Fruit fly (Drosophila melanogaster) whole organism, embryonic: Measurements from ENCODE around the gene ppl.

Experiments
- CG10274 ChIP-seq: fragments of 200-800 bp; sonication (Bioruptor generic); optimal IDR thresholded peaks from 3 replicates; lab custom pipeline; 2017; ENCODE audit warnings: missing biosample characterization, mild to moderate bottlenecking, missing genetic modification characterization
- CG10565 ChIP-seq: fragments of 200-800 bp; sonication (Bioruptor generic); optimal IDR thresholded peaks from 3 replicates; lab custom pipeline; 2016; ENCODE audit warnings: missing biosample characterization, mild to moderate bottlenecking, missing genetic modification characterization
- CG11398 ChIP-seq: fragments of 200-800 bp; sonication (Bioruptor generic); optimal IDR thresholded peaks from 2 replicates; lab custom pipeline; 2016; ENCODE audit warnings: missing biosample characterization, missing genetic modification characterization
- CG11560 ChIP-seq: fragments of 200-800 bp; sonication (Bioruptor generic); IDR thresholded peaks from 3 replicates; pipeline ENCODE4 v1.3.6; 2022; ENCODE audit warnings: missing biosample characterization, missing genetic modification characterization
- CG12391 ChIP-seq: fragments of 200-800 bp; sonication (Bioruptor generic); optimal IDR thresholded peaks from 3 replicates; lab custom pipeline; 2018; ENCODE audit warnings: missing biosample characterization, mild to moderate bottlenecking, missing genetic modification characterization, moderate library complexity
- CG12744 ChIP-seq: fragments of 200-800 bp; sonication (Bioruptor generic); optimal IDR thresholded peaks from 2 replicates; lab custom pipeline; 2016; ENCODE audit warnings: missing biosample characterization, missing genetic modification characterization
- CG13624 ChIP-seq: fragments of 200-800 bp; sonication (Bioruptor generic); optimal IDR thresholded peaks from 2 replicates; lab custom pipeline; 2016; ENCODE audit warnings: missing biosample characterization, missing genetic modification characterization
- CG15269 ChIP-seq: fragments of 200-800 bp; sonication (Bioruptor generic); optimal IDR thresholded peaks from 2 replicates; lab custom pipeline; 2018; ENCODE audit warnings: missing biosample characterization, mild to moderate bottlenecking, missing genetic modification characterization, moderate library complexity
- CG17359 ChIP-seq: fragments of 200-800 bp; sonication (Bioruptor generic); optimal IDR thresholded peaks from 3 replicates; lab custom pipeline; 2018; ENCODE audit warnings: missing biosample characterization, mild to moderate bottlenecking, missing genetic modification characterization, moderate library complexity
- CG18599 ChIP-seq: fragments of 200-800 bp; sonication (Bioruptor generic); optimal IDR thresholded peaks from 3 replicates; lab custom pipeline; 2017; ENCODE audit warnings: missing biosample characterization, missing genetic modification characterization, mild to moderate bottlenecking, moderate library complexity, missing genetic modification reagents
- CG2116 ChIP-seq: fragments of 200-800 bp; sonication (Bioruptor generic); optimal IDR thresholded peaks from 3 replicates; lab custom pipeline; 2018; ENCODE audit warnings: missing biosample characterization, mild to moderate bottlenecking, missing genetic modification characterization
- CG2875 ChIP-seq: fragments of 200-800 bp; sonication (Bioruptor generic); optimal IDR thresholded peaks from 2 replicates; lab custom pipeline; 2017; ENCODE audit warnings: missing biosample characterization, mild to moderate bottlenecking, missing genetic modification characterization, missing genetic modification reagents
- CG31365 ChIP-seq: fragments of 200-800 bp; sonication (Bioruptor generic); optimal IDR thresholded peaks from 2 replicates; lab custom pipeline; 2018; ENCODE audit warnings: missing biosample characterization, mild to moderate bottlenecking, missing genetic modification characterization
- CG32767 ChIP-seq: fragments of 200-800 bp; sonication (Bioruptor generic); IDR thresholded peaks from 2 replicates; pipeline ENCODE4 v1.3.6; 2022; ENCODE audit warnings: missing biosample characterization, missing genetic modification characterization
- CG42726 ChIP-seq: fragments of 200-800 bp; sonication (Bioruptor generic); IDR thresholded peaks from 2 replicates; pipeline ENCODE4 v1.3.6; 2022; ENCODE audit warnings: missing biosample characterization, missing genetic modification characterization; ENCODE audit not compliant: partially characterized antibody
- CG8089 ChIP-seq: fragments of 200-800 bp; sonication (Bioruptor generic); optimal IDR thresholded peaks from 3 replicates; lab custom pipeline; 2016; ENCODE audit warnings: missing biosample characterization, missing genetic modification characterization
- D19A ChIP-seq: fragments of 200-800 bp; optimal IDR thresholded peaks from 3 replicates; lab custom pipeline; 2019; ENCODE audit warnings: missing biosample characterization, mild to moderate bottlenecking, missing genetic modification characterization, moderate library complexity
- Deaf1 ChIP-seq: fragments of 200-800 bp; optimal IDR thresholded peaks from 3 replicates; lab custom pipeline; 2019; ENCODE audit warnings: missing biosample characterization, mild to moderate bottlenecking, missing genetic modification characterization, moderate library complexity
- Gsc ChIP-seq: fragments of 200-800 bp; sonication (Bioruptor generic); IDR thresholded peaks from 2 replicates; pipeline ENCODE4 v1.3.6; 2022; ENCODE audit warnings: missing biosample characterization, missing genetic modification characterization
- Hey ChIP-seq: fragments of 200-800 bp; sonication (Bioruptor generic); optimal IDR thresholded peaks from 3 replicates; lab custom pipeline; 2018; ENCODE audit warnings: missing biosample characterization, mild to moderate bottlenecking, missing genetic modification characterization
- Kr ChIP-seq: fragments of 200-800 bp; sonication (Bioruptor generic); optimal IDR thresholded peaks from 2 replicates; lab custom pipeline; 2017; ENCODE audit warnings: missing biosample characterization, mild to moderate bottlenecking, missing genetic modification characterization
- NC2α ChIP-seq: fragments of 200-800 bp; sonication (Bioruptor generic); optimal IDR thresholded peaks from 2 replicates; lab custom pipeline; 2016; ENCODE audit warnings: missing biosample characterization, missing genetic modification characterization
- Neu2 ChIP-seq: fragments of 200-800 bp; sonication (Bioruptor generic); optimal IDR thresholded peaks from 3 replicates; lab custom pipeline; 2016; ENCODE audit warnings: missing biosample characterization, missing genetic modification characterization, borderline replicate concordance
- Nf-YB ChIP-seq: fragments of 200-800 bp; sonication (Bioruptor generic); optimal IDR thresholded peaks from 3 replicates; lab custom pipeline; 2019; ENCODE audit warnings: missing biosample characterization, mild to moderate bottlenecking, missing genetic modification characterization, moderate library complexity
- Nf-YC ChIP-seq: fragments of 200-800 bp; optimal IDR thresholded peaks from 3 replicates; lab custom pipeline; 2019; ENCODE audit warnings: missing biosample characterization, mild to moderate bottlenecking, missing genetic modification characterization, moderate library complexity
- PHDP ChIP-seq: fragments of 200-800 bp; sonication (Bioruptor generic); optimal IDR thresholded peaks from 3 replicates; lab custom pipeline; 2018; ENCODE audit warnings: missing biosample characterization, mild to moderate bottlenecking, missing genetic modification characterization, moderate library complexity
- Sox102F ChIP-seq: fragments of 200-800 bp; sonication (Bioruptor generic); optimal IDR thresholded peaks from 2 replicates; lab custom pipeline; 2018; ENCODE audit warnings: missing biosample characterization, mild to moderate bottlenecking, missing genetic modification characterization, moderate library complexity
- Sry-δ ChIP-seq: fragments of 200-800 bp; sonication (Bioruptor generic); optimal IDR thresholded peaks from 2 replicates; lab custom pipeline; 2016; ENCODE audit warnings: missing biosample characterization, missing genetic modification characterization
- caup ChIP-seq: fragments of 200-800 bp; sonication (Bioruptor generic); optimal IDR thresholded peaks from 3 replicates; lab custom pipeline; 2017; ENCODE audit warnings: missing biosample characterization, mild to moderate bottlenecking, missing genetic modification characterization, moderate library complexity; ENCODE audit not compliant: severe bottlenecking
- chinmo ChIP-seq: fragments of 200-800 bp; sonication (Bioruptor generic); IDR thresholded peaks from 4 replicates; pipeline ENCODE4 v1.3.6; 2022; ENCODE audit warnings: missing biosample characterization, missing genetic modification characterization; ENCODE audit not compliant: partially characterized antibody
- chn ChIP-seq: fragments of 200-800 bp; sonication (Bioruptor generic); optimal IDR thresholded peaks from 2 replicates; lab custom pipeline; 2016; ENCODE audit warnings: missing biosample characterization, missing genetic modification characterization
- ewg ChIP-seq: fragments of 200-800 bp; sonication (Bioruptor generic); optimal IDR thresholded peaks from 3 replicates; lab custom pipeline; 2017; ENCODE audit warnings: mild to moderate bottlenecking, missing biosample characterization, missing genetic modification reagents, missing genetic modification characterization
- fd3F ChIP-seq: fragments of 200-800 bp; sonication (Bioruptor generic); optimal IDR thresholded peaks from 2 replicates; lab custom pipeline; 2018; ENCODE audit warnings: missing biosample characterization, mild to moderate bottlenecking, missing genetic modification characterization, moderate library complexity
- gcm2 ChIP-seq: fragments of 200-800 bp; sonication (Bioruptor generic); optimal IDR thresholded peaks from 2 replicates; lab custom pipeline; 2016; ENCODE audit warnings: missing biosample characterization, missing genetic modification characterization
- gfzf ChIP-seq: fragments of 200-800 bp; sonication (Bioruptor generic); optimal IDR thresholded peaks from 2 replicates; lab custom pipeline; 2016; ENCODE audit warnings: missing biosample characterization, mild to moderate bottlenecking, missing genetic modification characterization, moderate library complexity
- gt ChIP-seq: fragments of 200-800 bp; sonication (Bioruptor generic); IDR thresholded peaks from 2 replicates; pipeline ENCODE4 v1.3.6; 2022; ENCODE audit warnings: missing biosample characterization, missing genetic modification characterization
- ken ChIP-seq: fragments of 200-800 bp; sonication (Bioruptor generic); IDR thresholded peaks from 3 replicates; pipeline ENCODE4 v1.3.6; 2022; ENCODE audit warnings: missing biosample characterization, missing genetic modification characterization
- knrl ChIP-seq: fragments of 200-800 bp; sonication (Bioruptor generic); IDR thresholded peaks from 3 replicates; pipeline ENCODE4 v1.3.6; 2022; ENCODE audit warnings: missing biosample characterization, missing genetic modification characterization; ENCODE audit not compliant: partially characterized antibody
- nerfin-1 ChIP-seq: fragments of 200-800 bp; sonication (Bioruptor generic); optimal IDR thresholded peaks from 3 replicates; lab custom pipeline; 2019; ENCODE audit warnings: missing biosample characterization, mild to moderate bottlenecking, missing genetic modification characterization, moderate library complexity
- nerfin-2 ChIP-seq: fragments of 200-800 bp; sonication (Bioruptor generic); IDR thresholded peaks from 2 replicates; pipeline ENCODE4 v1.3.6; 2022; ENCODE audit warnings: missing biosample characterization, missing genetic modification characterization; ENCODE audit not compliant: partially characterized antibody
- org-1 ChIP-seq: fragments of 200-800 bp; sonication (Bioruptor generic); optimal IDR thresholded peaks from 2 replicates; lab custom pipeline; 2017; ENCODE audit warnings: missing biosample characterization, missing genetic modification characterization
- sd ChIP-seq: fragments of 200-800 bp; sonication (Bioruptor generic); optimal IDR thresholded peaks from 3 replicates; lab custom pipeline; 2018; ENCODE audit warnings: missing biosample characterization, mild to moderate bottlenecking, missing genetic modification characterization, moderate library complexity
- ssp ChIP-seq: fragments of 200-800 bp; sonication (Bioruptor generic); IDR thresholded peaks from 2 replicates; pipeline ENCODE4 v1.3.6; 2022; ENCODE audit warnings: missing biosample characterization, missing genetic modification characterization
- sug ChIP-seq: fragments of 200-800 bp; optimal IDR thresholded peaks from 2 replicates; lab custom pipeline; 2019; ENCODE audit warnings: missing biosample characterization, mild to moderate bottlenecking, missing genetic modification characterization, moderate library complexity
- tgo ChIP-seq: fragments of 200-800 bp; sonication (Bioruptor generic); IDR thresholded peaks from 3 replicates; pipeline ENCODE4 v1.3.6; 2022; ENCODE audit warnings: missing biosample characterization, missing genetic modification characterization
- twi ChIP-seq: fragments of 200-800 bp; optimal IDR thresholded peaks from 2 replicates; lab custom pipeline; 2019; ENCODE audit warnings: missing biosample characterization, mild to moderate bottlenecking, missing genetic modification characterization, moderate library complexity
- wor ChIP-seq: fragments of 200-800 bp; sonication (Bioruptor generic); IDR thresholded peaks from 2 replicates; pipeline ENCODE4 v1.3.6; 2022; ENCODE audit warnings: missing biosample characterization, missing genetic modification characterization

The ppl gene

dm6 chr3L:21276296-21277257 is 4.7 kb downstream of the ppl start (continued):
- no peak; the same call in 2 of the 3 replicates for TF ChIP-seq knrl (GFP tag; lab: Robert Waterston, UW)
- peak; percentile 11 for TF ChIP-seq CG10274 (GFP tag; lab: Kevin White, UChicago)
- no peak for TF ChIP-seq CG2875 (GFP tag; lab: Kevin White, UChicago)
- peak; percentile 18 for TF ChIP-seq CG8089 (GFP tag; lab: Kevin White, UChicago)
- no peak for TF ChIP-seq gfzf (GFP tag; lab: Kevin White, UChicago)
- no peak for TF ChIP-seq CG10565 (GFP tag; lab: Kevin White, UChicago)
- peak; percentile 53 for TF ChIP-seq D19A (tag; lab: Kevin White, UChicago)
- TF ChIP-seq tgo: peak; percentile 58; the same call in 2 of the 3 replicates
- TF ChIP-seq CG31365 (tag; lab: Kevin White, UChicago): no peak
- no peak for TF ChIP-seq ssp
- TF ChIP-seq nerfin-2 (GFP tag; lab: Robert Waterston, UW): no peak
- TF ChIP-seq CG11398 (GFP tag; lab: Kevin White, UChicago): peak; percentile 35
- peak; percentile 36 for TF ChIP-seq CG18599 (GFP tag; lab: Kevin White, UChicago)
- peak; percentile 36 for TF ChIP-seq twi (tag; lab: Kevin White, UChicago)
- no peak for TF ChIP-seq CG32767
- peak; percentile 26 for TF ChIP-seq Neu2 (GFP tag; lab: Kevin White, UChicago)
- TF ChIP-seq sug (tag; lab: Kevin White, UChicago): no peak
- no peak for TF ChIP-seq Gsc (GFP tag; lab: Robert Waterston, UW)
- TF ChIP-seq Deaf1 (tag; lab: Kevin White, UChicago): peak; percentile 18
- peak; percentile 41 for TF ChIP-seq org-1 (GFP tag; lab: Kevin White, UChicago)
- TF ChIP-seq nerfin-1 (tag; lab: Kevin White, UChicago): peak; percentile 41
- no peak for TF ChIP-seq gt (GFP tag; lab: Robert Waterston, UW)
- peak; percentile 72 for TF ChIP-seq CG12391
- peak; percentile 88 for TF ChIP-seq sd (tag; lab: Kevin White, UChicago)
- 0 out of 4 replicates have a peak, but pooled peaks have one; percentile 39 for TF ChIP-seq chinmo (GFP tag; lab: Robert Waterston, UW)
- no peak for TF ChIP-seq CG42726 (GFP tag; lab: Robert Waterston, UW)
- TF ChIP-seq ken (GFP tag; lab: Robert Waterston, UW): no peak
- peak; percentile 37 for TF ChIP-seq chn (GFP tag; lab: Kevin White, UChicago)
- peak; percentile 51 for TF ChIP-seq Nf-YB
- no peak for TF ChIP-seq NC2α (GFP tag; lab: Kevin White, UChicago)
- TF ChIP-seq caup: no peak
- no peak for TF ChIP-seq CG11560 (tag; lab: Robert Waterston, UW)
- TF ChIP-seq CG13624 (GFP tag; lab: Kevin White, UChicago): peak; percentile 50
- no peak for TF ChIP-seq Kr
- peak; percentile 56 for TF ChIP-seq PHDP (tag; lab: Kevin White, UChicago)
- TF ChIP-seq Sry-δ (GFP tag; lab: Kevin White, UChicago): peak; percentile 12
- peak; percentile 19 for TF ChIP-seq gcm2 (GFP tag; lab: Kevin White, UChicago)
- peak; percentile 36 for TF ChIP-seq Nf-YC (tag; lab: Kevin White, UChicago)
- peak; percentile 57 for TF ChIP-seq CG15269 (tag; lab: Kevin White, UChicago)
- TF ChIP-seq CG17359 (tag; lab: Kevin White, UChicago): peak; percentile 48
- peak; percentile 41 for TF ChIP-seq ewg (GFP tag; lab: Kevin White, UChicago)
- no peak for TF ChIP-seq wor (GFP tag; lab: Robert Waterston, UW)
- TF ChIP-seq CG2116 (GFP tag; lab: Kevin White, UChicago): peak; percentile 24
- TF ChIP-seq CG12744 (GFP tag; lab: Kevin White, UChicago): no peak
- peak; percentile 73 for TF ChIP-seq Sox102F (GFP tag; lab: Kevin White, UChicago)
- no peak for TF ChIP-seq Hey (tag; lab: Kevin White, UChicago)
- TF ChIP-seq fd3F (GFP tag; lab: Kevin White, UChicago): peak; percentile 29
